Fruit fly (Drosophila melanogaster) Kc167 (cell line): ENCODE data around the gene DIP-alpha.

Experiments
- Myc ChIP-seq: fragments of >200 bp; optimal IDR thresholded peaks from 2 replicates; lab custom pipeline; 2017; ENCODE audit warnings: missing external identifiers
- h ChIP-seq: fragments of >200 bp; optimal IDR thresholded peaks from 3 replicates; lab custom pipeline; 2018; ENCODE audit warnings: missing external identifiers
- insv ChIP-seq: fragments of >200 bp; optimal IDR thresholded peaks from 3 replicates; lab custom pipeline; 2018; ENCODE audit warnings: missing external identifiers

DNA sequence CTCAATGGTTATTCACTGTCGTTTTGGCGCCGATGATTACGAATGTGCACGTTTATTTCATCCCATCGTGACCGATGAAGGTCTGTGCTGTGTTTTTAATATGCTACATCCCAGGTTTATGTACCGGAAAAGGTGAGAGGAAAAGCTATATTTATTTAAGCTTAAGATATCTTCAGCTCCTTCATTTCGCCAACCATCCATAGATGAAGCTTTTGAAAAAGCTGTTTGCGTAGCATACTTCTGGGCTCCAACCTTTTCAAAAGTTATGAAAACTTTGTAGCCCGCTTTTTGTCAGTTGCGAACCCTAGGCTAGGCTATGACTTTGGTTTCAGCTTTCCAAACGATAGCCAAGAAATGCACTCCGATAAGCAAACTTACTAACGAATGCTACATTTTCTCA is 1.2 kb downstream of the DIP-alpha start:
- TF ChIP-seq insv (lab: Kevin White, UChicago), result no peak
- TF ChIP-seq Myc (lab: Kevin White, UChicago), result no peak
- no peak for TF ChIP-seq h (lab: Kevin White, UChicago)
